Fruit fly (Drosophila melanogaster) S2 (cell line): ENCODE data around the gene CG31904.
"Not testable (repeated sequence)": the region's sequence is repeated elsewhere in the genome, so short reads cannot be mapped to it uniquely, and the experiment has no call there.

ENCODE experiments used
- CG8478 ChIP-seq: fragments of >200 bp; optimal IDR thresholded peaks from 2 replicates; lab custom pipeline; 2018
- CTCF ChIP-seq, 2 experiments: fragments of >200 bp; optimal IDR thresholded peaks; 2 replicates each; lab custom pipeline; 2018

CG31904 gene

DNA sequence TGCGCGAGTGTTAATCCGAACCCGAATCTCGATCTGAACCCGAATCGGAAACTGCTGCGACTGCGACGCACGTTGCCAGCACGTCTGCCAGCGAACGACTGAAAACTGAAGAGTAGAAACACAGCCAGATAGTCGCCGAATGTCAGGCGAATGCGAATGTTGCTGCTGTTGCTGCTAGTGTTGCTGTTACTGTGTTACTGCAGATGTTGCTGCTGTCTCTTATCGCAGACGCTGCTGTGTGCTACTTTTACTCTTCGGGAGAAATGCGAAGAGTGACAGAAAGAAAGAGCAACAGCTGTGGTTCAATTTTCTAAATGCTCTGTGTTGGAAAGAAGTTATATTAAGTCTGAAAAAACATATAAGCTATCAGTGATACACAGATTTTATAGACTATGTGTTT, at the start of gene CG31904:
Gene CG31904 (minus strand): TSS at position 101 of the 400 bp plus-strand sequence.
- not testable (repeated sequence) for TF ChIP-seq CG8478 (lab: Kevin White, UChicago); CTCF (optimal IDR thresholded peaks at IDR 0.05; lab: Kevin White, UChicago)

DNA sequence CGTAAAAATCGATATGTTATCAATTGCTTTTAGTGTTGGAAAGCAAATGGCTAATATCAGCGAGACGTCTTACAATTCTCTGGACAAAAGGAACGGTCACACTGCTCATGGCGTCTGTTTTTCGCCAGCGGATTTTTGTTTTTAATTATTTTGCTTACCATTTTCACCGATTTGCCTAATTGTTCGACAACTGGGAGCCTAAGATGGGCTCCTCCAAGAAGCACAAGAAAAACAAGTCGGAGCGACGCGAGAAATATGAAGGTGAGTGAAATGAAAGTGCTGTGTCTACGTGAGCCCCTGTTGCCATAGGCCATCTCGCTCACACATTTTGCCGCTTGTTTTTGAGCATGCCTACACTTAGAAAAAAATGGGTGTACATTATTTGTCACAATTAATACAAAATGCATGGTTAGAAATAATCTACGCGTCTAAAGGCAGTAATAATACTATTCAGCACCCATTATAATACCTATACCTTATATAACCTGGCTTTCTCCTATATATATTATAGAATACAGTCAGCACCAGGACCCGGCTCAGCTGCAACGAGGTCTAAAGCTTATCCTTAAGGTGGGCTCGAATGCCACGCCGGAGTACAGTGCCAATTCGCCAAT, 44.3 kb upstream of the CG31904 start, which contains the start of gene Brd7-9:
Gene Brd7-9 (plus strand): TSS at position 78 of the 614 bp plus-strand sequence.
- no peak for TF ChIP-seq CTCF (optimal IDR thresholded peaks at IDR 0.05; lab: Kevin White, UChicago)
- TF ChIP-seq CG8478 (lab: Kevin White, UChicago), result no peak

DNA sequence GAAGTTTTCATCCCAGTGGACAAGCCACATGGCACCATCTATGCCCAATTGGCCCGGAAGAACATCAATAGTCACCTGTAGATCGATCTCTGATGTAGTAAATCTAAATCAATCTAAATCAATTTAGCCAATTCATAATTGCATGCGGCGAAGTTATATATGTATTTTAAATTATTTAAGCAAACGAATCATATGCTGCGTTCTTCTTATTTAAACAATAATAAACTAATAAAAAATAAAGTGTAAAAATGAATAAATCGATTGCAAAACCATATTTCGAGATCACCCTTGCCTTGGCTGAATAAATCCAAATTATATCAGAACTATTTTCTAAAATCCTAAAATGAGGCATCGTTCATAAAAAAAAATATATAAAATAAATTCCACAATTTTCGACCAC, 42.6 kb upstream of the CG31904 start, which contains the start of gene CG7164:
Gene CG7164 (plus strand): TSS at position 301 of the 400 bp plus-strand sequence.
- TF ChIP-seq CG8478 (lab: Kevin White, UChicago), result no peak
- TF ChIP-seq CTCF (optimal IDR thresholded peaks at IDR 0.05; lab: Kevin White, UChicago), result no peak

DNA sequence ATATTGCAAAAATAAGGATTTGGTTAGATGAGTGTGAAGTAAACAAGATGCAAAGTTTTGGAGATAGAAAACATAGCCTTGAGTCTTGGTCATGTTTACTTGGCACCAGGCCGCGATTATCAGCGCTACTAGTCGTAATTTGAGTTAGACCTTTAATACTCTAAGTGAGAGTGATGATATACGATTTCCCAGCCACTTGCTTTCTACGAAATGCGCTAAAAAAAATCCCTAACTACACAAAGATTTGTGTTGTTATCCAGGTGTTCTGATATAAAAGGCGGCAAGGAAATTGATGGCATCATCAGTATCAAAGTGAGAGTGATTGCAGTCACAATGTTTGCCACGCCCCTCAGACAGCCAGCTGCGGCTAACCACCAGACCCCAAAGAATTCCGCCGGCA, 41.2 kb upstream of the CG31904 start, which contains the start of gene Uro:
Gene Uro (plus strand): TSS at position 301 of the 400 bp plus-strand sequence.
- TF ChIP-seq CTCF (optimal IDR thresholded peaks at IDR 0.05; lab: Kevin White, UChicago) (no peak), CG8478 (lab: Kevin White, UChicago) (no peak)

DNA sequence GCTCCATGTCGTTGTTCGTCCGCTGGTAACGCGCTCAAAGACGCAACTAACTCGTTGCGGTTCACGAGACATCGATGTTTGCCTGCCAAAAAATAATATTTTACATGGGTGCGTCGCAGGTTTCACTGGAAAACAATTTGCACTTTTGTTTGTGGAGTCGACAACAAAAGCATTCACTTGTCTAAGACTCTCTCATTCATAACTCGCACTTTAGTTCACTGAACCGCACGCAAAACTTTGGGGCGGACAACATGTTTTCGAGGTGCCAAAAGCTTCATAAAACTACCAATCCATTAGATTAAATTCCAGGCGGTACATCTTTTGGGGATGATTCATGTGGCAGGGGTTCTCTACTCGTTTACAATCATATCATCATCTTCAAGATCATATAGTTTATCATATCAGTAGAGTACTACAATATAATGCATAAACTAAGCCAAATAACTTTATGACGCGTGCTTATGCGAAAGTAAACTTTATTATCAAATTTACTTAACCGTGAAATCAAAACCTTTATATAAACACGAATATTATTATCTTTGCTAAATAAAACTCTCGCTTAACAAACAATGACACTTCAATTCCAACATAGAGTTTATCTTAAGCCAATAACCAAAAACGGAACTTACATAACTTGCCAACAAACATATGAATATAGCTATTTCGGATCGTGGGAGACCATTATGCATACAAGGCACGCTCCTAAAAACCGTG, 39.5 kb upstream of the CG31904 start, which contains the start of gene CG7179:
Gene CG7179 (minus strand): TSS at position 51 of the 714 bp plus-strand sequence.
- TF ChIP-seq CTCF (optimal IDR thresholded peaks at IDR 0.05; lab: Kevin White, UChicago) (no peak), CG8478 (lab: Kevin White, UChicago) (no peak)

DNA sequence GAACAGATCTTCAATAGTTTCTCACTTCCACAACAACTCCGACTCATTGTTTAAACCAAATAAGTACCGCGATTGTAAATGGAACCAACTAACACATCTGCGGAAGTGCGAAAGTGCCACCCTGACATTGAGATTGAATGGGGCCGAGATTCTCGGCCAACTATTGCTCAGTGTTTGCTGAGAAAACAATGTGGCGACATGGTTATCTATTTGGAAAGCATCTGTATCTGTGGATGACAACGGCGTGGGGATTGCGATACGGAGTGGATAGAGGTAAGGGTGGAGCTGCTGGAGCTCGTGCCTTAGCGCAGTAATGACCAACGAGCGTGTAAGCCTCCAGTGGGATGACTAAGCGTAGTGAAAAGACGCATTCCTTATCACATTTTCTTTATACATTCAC, 36.7 kb upstream of the CG31904 start:
- TF ChIP-seq CG8478 (lab: Kevin White, UChicago) (no peak), CTCF (optimal IDR thresholded peaks at IDR 0.05; lab: Kevin White, UChicago) (no peak)

DNA sequence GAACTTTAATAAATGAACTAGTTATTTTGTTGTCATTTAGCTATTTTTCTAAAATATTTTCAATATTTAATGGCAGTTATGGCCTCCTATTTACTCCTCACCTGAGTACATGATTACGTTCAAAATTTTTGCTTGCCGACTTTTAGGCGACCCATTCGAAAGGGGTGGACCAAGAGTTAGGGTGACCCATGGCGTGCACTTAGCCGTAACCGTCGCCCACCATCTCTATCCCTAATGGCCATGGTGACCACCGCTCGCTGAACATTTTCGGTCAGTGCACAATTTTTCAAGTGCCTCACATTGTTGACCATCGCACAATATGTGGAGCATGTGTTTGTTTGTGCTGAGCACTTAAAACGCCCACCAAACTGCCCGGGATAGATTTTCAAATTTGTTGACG, 33.3 kb upstream of the CG31904 start:
- TF ChIP-seq CG8478 (lab: Kevin White, UChicago) (no peak), CTCF (optimal IDR thresholded peaks at IDR 0.05; lab: Kevin White, UChicago) (no peak)

DNA sequence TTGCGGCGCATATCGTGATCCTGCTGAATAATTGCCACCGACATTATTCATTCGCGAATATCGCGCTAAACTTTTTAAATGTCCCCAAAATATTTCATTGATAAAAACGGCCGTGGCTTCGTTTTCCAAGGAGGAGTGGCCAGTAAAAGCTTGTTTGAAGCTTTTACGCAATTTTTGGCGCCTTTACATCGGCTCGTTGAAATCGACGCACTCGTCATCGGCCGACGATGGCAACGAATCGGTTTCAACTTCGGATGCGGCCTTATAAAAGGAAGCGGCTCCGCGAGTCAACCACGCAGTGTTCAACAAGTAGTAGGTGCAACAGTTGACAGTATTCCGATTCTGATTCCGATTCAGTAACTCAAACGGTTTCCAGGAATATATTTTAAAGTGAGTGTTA, 28.7 kb upstream of the CG31904 start, which contains the start of gene CG7191:
Gene CG7191 (plus strand): TSS at position 301 of the 400 bp plus-strand sequence.
- no peak for TF ChIP-seq CTCF (optimal IDR thresholded peaks at IDR 0.05; lab: Kevin White, UChicago)
- TF ChIP-seq CG8478 (lab: Kevin White, UChicago), result no peak

DNA sequence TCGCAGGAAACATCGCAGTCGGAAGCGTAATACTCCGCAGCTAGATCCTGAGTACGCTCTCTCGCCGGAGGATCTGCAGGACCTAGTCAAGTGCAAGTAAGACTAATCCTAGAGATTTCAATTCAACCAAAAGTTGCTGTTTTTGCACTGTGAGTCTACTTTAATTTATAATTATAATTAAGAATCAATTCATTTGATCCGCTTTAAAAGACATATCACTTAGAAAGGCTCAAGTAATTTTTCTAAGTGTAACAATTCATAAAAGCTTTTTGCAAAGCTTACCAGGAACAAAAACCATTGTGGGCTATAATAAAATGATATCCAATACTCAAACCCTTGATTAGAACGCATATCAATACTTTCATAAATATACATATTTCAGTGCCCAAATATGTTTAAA, 18.2 kb upstream of the CG31904 start:
- TF ChIP-seq CG8478 (lab: Kevin White, UChicago) (no peak), CTCF (optimal IDR thresholded peaks at IDR 0.05; lab: Kevin White, UChicago) (no peak)

DNA sequence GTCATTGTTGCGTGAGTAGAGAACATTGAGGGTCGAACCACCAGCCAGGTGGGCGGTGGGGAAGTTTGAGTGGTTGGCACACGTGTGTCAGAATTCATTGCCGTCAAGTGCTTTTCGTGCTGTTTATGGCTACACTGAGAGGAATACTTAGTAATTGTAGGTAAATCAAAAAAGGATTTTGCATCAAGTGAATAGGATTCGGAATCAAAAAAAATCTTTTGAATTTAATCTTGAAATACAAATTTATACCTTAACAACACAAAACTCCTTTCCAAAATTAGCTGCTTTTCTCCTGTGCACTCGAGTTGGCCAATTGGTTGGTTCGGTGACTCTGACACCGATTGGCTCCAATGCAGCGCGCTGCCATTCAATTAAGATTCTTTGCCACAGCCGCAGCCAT, 15.9 kb upstream of the CG31904 start:
- no peak for TF ChIP-seq CG8478 (lab: Kevin White, UChicago)
- TF ChIP-seq CTCF (optimal IDR thresholded peaks at IDR 0.05; lab: Kevin White, UChicago), result no peak

DNA sequence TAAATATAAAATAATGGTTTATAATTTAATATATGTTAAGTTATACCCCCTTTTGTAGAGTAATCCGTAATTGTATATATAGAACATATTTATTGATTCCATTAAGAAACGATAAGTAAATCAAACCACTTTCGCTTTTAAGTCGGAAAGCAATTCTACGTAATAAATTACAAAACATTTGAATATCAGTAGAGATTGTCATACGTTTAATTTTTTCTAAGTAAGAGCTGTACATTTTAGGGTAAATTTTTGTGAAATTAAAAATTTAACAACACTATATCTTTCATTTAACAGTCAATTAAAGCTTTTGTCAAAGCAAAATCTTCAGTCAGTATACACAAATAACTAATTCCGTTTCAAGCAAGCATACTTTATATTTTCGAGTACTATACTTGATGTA, 15.3 kb upstream of the CG31904 start, which contains the start of gene CG46025:
Gene CG46025 (plus strand): TSS at position 301 of the 400 bp plus-strand sequence.
- TF ChIP-seq CTCF (optimal IDR thresholded peaks at IDR 0.05; lab: Kevin White, UChicago) (no peak), CG8478 (lab: Kevin White, UChicago) (no peak)

DNA sequence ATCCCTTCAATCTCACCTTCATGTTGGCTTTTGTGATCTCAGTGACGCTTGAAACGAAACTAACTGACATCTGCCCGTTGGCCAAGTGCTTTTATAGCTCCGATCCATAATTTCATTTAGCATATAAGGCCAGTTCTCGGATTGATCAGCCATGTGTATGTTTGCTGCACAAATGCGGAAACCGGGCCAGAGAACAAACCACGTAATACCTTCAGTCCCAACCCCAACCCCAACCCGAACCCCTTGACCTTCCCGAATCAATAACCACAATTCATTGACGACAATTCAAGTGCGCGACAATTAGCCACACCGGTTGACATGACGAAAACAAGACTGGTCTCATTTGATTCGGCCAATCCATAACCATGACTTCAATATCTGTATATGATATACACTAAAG, 14.5 kb upstream of the CG31904 start, which contains the start of gene CG7203:
Gene CG7203 (minus strand): TSS at position 101 of the 400 bp plus-strand sequence.
- no peak for TF ChIP-seq CG8478 (lab: Kevin White, UChicago)
- no peak for TF ChIP-seq CTCF (optimal IDR thresholded peaks at IDR 0.05; lab: Kevin White, UChicago)

DNA sequence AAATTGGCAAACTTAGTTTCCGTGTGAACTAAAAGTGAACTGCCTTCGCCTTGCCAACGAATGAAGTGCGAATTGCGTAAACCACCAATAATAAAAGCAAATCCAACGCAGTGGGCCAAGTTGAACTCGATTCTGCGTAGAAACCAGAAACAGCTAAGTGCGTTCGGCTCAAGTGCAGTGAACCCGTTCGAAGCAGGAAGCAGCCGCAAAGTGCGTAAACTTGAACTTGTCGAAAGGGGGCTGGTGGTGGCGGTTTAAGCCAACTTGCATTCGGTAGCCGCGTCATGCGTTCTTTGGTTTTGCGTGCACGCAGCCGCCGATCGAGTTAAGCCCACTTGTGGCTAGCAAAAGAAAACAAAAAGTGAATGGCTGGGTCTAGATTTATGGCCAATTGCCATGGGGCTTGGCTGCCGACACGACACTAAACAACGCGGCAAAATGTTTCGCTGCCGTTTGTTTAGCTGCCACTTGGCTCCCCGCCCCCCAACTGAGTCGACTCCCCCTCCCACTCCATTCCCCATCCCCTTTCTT, 12.1 kb upstream of the CG31904 start:
- no peak for TF ChIP-seq CG8478 (lab: Kevin White, UChicago)
- TF ChIP-seq CTCF (optimal IDR thresholded peaks at IDR 0.05; lab: Kevin White, UChicago), result no peak

DNA sequence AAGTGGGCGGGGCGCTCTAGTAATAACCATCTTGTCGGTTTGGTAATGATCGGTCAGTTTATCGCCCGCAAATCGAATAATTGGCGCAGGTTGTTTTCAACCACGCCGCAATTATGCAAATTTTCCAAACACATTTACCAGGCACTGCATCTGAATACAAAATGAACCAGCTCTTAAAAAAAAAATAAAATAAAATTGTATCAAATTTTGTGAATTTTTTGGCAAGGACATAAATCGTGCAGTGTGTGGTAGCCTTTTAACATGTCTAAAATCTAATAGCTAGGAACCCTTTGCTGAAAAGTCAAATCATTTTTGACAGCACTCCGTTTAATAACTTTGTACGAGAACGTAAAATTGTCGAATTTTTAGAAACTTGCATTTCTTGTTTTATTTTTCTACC, 8.4 kb upstream of the CG31904 start, which contains the start of gene ATPsynGL:
Gene ATPsynGL (plus strand): TSS at position 301 of the 400 bp plus-strand sequence.
- TF ChIP-seq CTCF (optimal IDR thresholded peaks at IDR 0.05; lab: Kevin White, UChicago) (no peak), CG8478 (lab: Kevin White, UChicago) (no peak)

DNA sequence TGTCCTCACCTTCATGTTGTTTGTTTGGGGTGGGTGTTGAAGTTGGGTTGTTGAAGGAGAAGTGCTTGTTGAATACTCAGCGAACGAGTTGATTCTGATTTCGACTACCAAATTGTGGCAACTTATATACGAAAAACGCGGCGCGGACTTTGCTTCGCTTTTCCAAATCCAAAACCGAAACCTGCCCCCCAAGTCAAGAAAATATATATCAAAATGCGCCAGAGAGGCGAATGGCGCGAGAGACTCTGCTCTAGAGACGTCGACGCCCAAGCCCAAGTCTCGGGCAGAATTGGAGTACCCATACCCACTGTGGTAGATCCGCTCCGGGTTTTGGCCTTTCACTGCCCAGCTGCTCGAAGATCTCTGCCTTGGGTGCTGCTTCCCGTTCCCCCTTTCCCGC, 6.1 kb upstream of the CG31904 start, which contains the start of gene CG7214:
Gene CG7214 (minus strand): TSS at position 101 of the 400 bp plus-strand sequence.
- TF ChIP-seq CG8478 (lab: Kevin White, UChicago) (no peak), CTCF (optimal IDR thresholded peaks at IDR 0.05; lab: Kevin White, UChicago) (no peak)
